Worm (Caenorhabditis elegans): Measurements from ENCODE around the gene T26A5.8.

T26A5.8 gene

ce11 chrIII:6453665-6454064 is 9.0 kb downstream of the T26A5.8 start (continued):
- TF ChIP-seq unc-42 (tag; optimal IDR thresholded peaks at IDR 0.05) = peak; percentile 56
- peak; percentile 40 for TF ChIP-seq fax-1 (tag; optimal IDR thresholded peaks at IDR 0.05)
- no peak for TF ChIP-seq Y22D7AL.16 (tag; optimal IDR thresholded peaks at IDR 0.05)
- no peak for TF ChIP-seq nhr-11 (tag; optimal IDR thresholded peaks at IDR 0.05)
- TF ChIP-seq lin-11 (tag; optimal IDR thresholded peaks at IDR 0.05) = peak; percentile 5
- TF ChIP-seq ceh-45 (GFP tag; IDR thresholded peaks at IDR 0.05) = no peak
- no peak for TF ChIP-seq eyg-1 (tag; optimal IDR thresholded peaks at IDR 0.05)
- TF ChIP-seq ets-4 (tag; optimal IDR thresholded peaks at IDR 0.05) = peak; percentile 31
- no peak for TF ChIP-seq pag-3 (tag; optimal IDR thresholded peaks at IDR 0.05; ENCODE audit: borderline replicate concordance)
- no peak for TF ChIP-seq C08G9.2 (tag; optimal IDR thresholded peaks at IDR 0.05)
- TF ChIP-seq mec-3 (tag; optimal IDR thresholded peaks at IDR 0.05; ENCODE audit: borderline replicate concordance) = no peak
- TF ChIP-seq ahr-1 (tag; optimal IDR thresholded peaks at IDR 0.05) = no peak
- no peak for TF ChIP-seq dmd-4 (tag; optimal IDR thresholded peaks at IDR 0.05; ENCODE audit: borderline replicate concordance)
- TF ChIP-seq nfya-1 (tag; optimal IDR thresholded peaks at IDR 0.05) = peak; percentile 83
- peak; percentile 26 for TF ChIP-seq lim-6 (tag; optimal IDR thresholded peaks at IDR 0.05)
- TF ChIP-seq ceh-24 (tag; optimal IDR thresholded peaks at IDR 0.05) = no peak
- peak; percentile 37 for TF ChIP-seq ceh-30 (tag; optimal IDR thresholded peaks at IDR 0.05)
- TF ChIP-seq hlh-8 (tag; optimal IDR thresholded peaks at IDR 0.05) = peak; percentile 11
- TF ChIP-seq hlh-15 (tag; optimal IDR thresholded peaks at IDR 0.05) = peak; percentile 5
- TF ChIP-seq C38D4.7 (GFP tag; optimal IDR thresholded peaks at IDR 0.05) = peak; percentile 32
- TF ChIP-seq T23F11.4 (GFP tag; optimal IDR thresholded peaks at IDR 0.05) = peak; percentile 37
- peak; percentile 74 for TF ChIP-seq ztf-16 (tag; optimal IDR thresholded peaks at IDR 0.05)
- peak; percentile 22 for TF ChIP-seq che-1 (tag; optimal IDR thresholded peaks at IDR 0.05)
- no peak for TF ChIP-seq pha-4 (tag; optimal IDR thresholded peaks at IDR 0.05)
- TF ChIP-seq nhr-232 (tag; optimal IDR thresholded peaks at IDR 0.05) = peak; percentile 28
- TF ChIP-seq dve-1 (tag; optimal IDR thresholded peaks at IDR 0.05) = peak; percentile 79
- TF ChIP-seq K02D7.2 (tag; optimal IDR thresholded peaks at IDR 0.05) = no peak
- TF ChIP-seq pqm-1 (tag; optimal IDR thresholded peaks at IDR 0.05) = peak; percentile 32
- TF ChIP-seq sox-4 (tag; optimal IDR thresholded peaks at IDR 0.05) = peak; percentile 60
- TF ChIP-seq pha-2 (tag; optimal IDR thresholded peaks at IDR 0.05) = peak; percentile 17
- peak; percentile 54 for TF ChIP-seq F13H6.1 (tag; optimal IDR thresholded peaks at IDR 0.05)
- TF ChIP-seq ceh-31 (tag; optimal IDR thresholded peaks at IDR 0.05) = peak; percentile 75
- TF ChIP-seq ceh-2 (tag; optimal IDR thresholded peaks at IDR 0.05) = peak; percentile 45
- TF ChIP-seq elt-2 (tag; optimal IDR thresholded peaks at IDR 0.05) = peak; percentile 80
- TF ChIP-seq ttx-3 (tag; optimal IDR thresholded peaks at IDR 0.05) = peak; percentile 62
- peak; percentile 32 for TF ChIP-seq ref-2 (tag; optimal IDR thresholded peaks at IDR 0.05)
- TF ChIP-seq tbx-7 (tag; optimal IDR thresholded peaks at IDR 0.05) = no peak
- no peak for TF ChIP-seq npax-4 (tag; optimal IDR thresholded peaks at IDR 0.05)

- TF ChIP-seq ceh-30 (tag; optimal IDR thresholded peaks at IDR 0.05) (no peak), hlh-30 (tag; optimal IDR thresholded peaks at IDR 0.05; ENCODE audit: insufficient read depth) (peak; percentile 81), C08G9.2 (tag; optimal IDR thresholded peaks at IDR 0.05) (no peak), pag-3 (tag; optimal IDR thresholded peaks at IDR 0.05; ENCODE audit: borderline replicate concordance) (no peak)
Measured at ce11 chrIII:6452683-6453082, 10.0 kb downstream of the T26A5.8 start.

- no peak for TF ChIP-seq C38D4.7 (GFP tag; optimal IDR thresholded peaks at IDR 0.05)
- no peak for TF ChIP-seq syd-9 (tag; optimal IDR thresholded peaks at IDR 0.05)
- no peak for TF ChIP-seq unc-3 (GFP tag; conservative IDR thresholded peaks at IDR 0.05)
- no peak for TF ChIP-seq unc-3 (tag; optimal IDR thresholded peaks at IDR 0.05)
- no peak for TF ChIP-seq ceh-6 (GFP tag; optimal IDR thresholded peaks at IDR 0.05)
Measured at ce11 chrIII:6452278-6452677, 10.4 kb downstream of the T26A5.8 start, which contains the start of gene set-1. TSS of gene set-1 (minus strand) at chrIII:6452378.
